Worm (Caenorhabditis elegans): ENCODE measurements around the gene sqv-4.

sqv-4 gene

ce11 chrV:10662000-10662399, 733 bp upstream of the sqv-4 start:
- TF ChIP-seq ama-1 (optimal IDR thresholded peaks at IDR 0.05): no peak
- TF ChIP-seq T23F11.4 (GFP tag; optimal IDR thresholded peaks at IDR 0.05): no peak
- TF ChIP-seq C08G9.2 (tag; optimal IDR thresholded peaks at IDR 0.05): no peak
- TF ChIP-seq K02D7.2 (tag; optimal IDR thresholded peaks at IDR 0.05): no peak
- TF ChIP-seq ztf-16 (tag; optimal IDR thresholded peaks at IDR 0.05): no peak
- TF ChIP-seq Y22D7AL.16 (tag; optimal IDR thresholded peaks at IDR 0.05): no peak
- TF ChIP-seq F13H6.1 (tag; optimal IDR thresholded peaks at IDR 0.05): no peak
- no peak for TF ChIP-seq ahr-1 (tag; optimal IDR thresholded peaks at IDR 0.05)

ce11 chrV:10659343-10659742, 1.9 kb downstream of the sqv-4 start:
- no peak for TF ChIP-seq Y22D7AL.16 (tag; optimal IDR thresholded peaks at IDR 0.05)
- TF ChIP-seq pros-1 (tag; optimal IDR thresholded peaks at IDR 0.05): no peak
- no peak for TF ChIP-seq nfya-1 (tag; optimal IDR thresholded peaks at IDR 0.05)
- no peak for TF ChIP-seq mec-3 (tag; optimal IDR thresholded peaks at IDR 0.05; ENCODE audit: borderline replicate concordance)
- no peak for TF ChIP-seq C08G9.2 (tag; optimal IDR thresholded peaks at IDR 0.05)
- no peak for TF ChIP-seq pqm-1 (tag; optimal IDR thresholded peaks at IDR 0.05)
- TF ChIP-seq ceh-9 (tag; optimal IDR thresholded peaks at IDR 0.05): no peak

ce11 chrV:10657959-10658358, 3.3 kb downstream of the sqv-4 start, which contains the start of gene tut-2:
TSS of gene tut-2 (plus strand) at chrV:10658235.
- peak; percentile 30 for TF ChIP-seq nfya-1 (tag; optimal IDR thresholded peaks at IDR 0.05)
- TF ChIP-seq K02D7.2 (tag; optimal IDR thresholded peaks at IDR 0.05): no peak

- TF ChIP-seq ceh-30 (tag; optimal IDR thresholded peaks at IDR 0.05) (peak; percentile 22), pag-3 (tag; optimal IDR thresholded peaks at IDR 0.05; ENCODE audit: borderline replicate concordance) (no peak), che-1 (tag; optimal IDR thresholded peaks at IDR 0.05) (no peak), nfya-1 (tag; optimal IDR thresholded peaks at IDR 0.05) (no peak), tbx-2 (tag; optimal IDR thresholded peaks at IDR 0.05) (no peak), nhr-232 (tag; optimal IDR thresholded peaks at IDR 0.05) (no peak)
Observed at ce11 chrV:10656958-10657357, 4.3 kb downstream of the sqv-4 start, which contains the start of gene ugt-34. TSS of gene ugt-34 (minus strand) at chrV:10656978.

- no peak for TF ChIP-seq zip-5 (tag; optimal IDR thresholded peaks at IDR 0.05)
- TF ChIP-seq pat-9 (tag; optimal IDR thresholded peaks at IDR 0.05): no peak
- TF ChIP-seq ets-4 (tag; optimal IDR thresholded peaks at IDR 0.05): no peak
- TF ChIP-seq sox-4 (tag; optimal IDR thresholded peaks at IDR 0.05): no peak
- TF ChIP-seq ceh-9 (tag; optimal IDR thresholded peaks at IDR 0.05): no peak
- TF ChIP-seq hlh-30 (tag; optimal IDR thresholded peaks at IDR 0.05; ENCODE audit: insufficient read depth): no peak
- TF ChIP-seq npax-4 (tag; optimal IDR thresholded peaks at IDR 0.05): no peak
Observed at ce11 chrV:10654165-10654564, 7.1 kb downstream of the sqv-4 start, which contains the start of gene ugt-35. TSS of gene ugt-35 (minus strand) at chrV:10654265.

- TF ChIP-seq Y22D7AL.16 (tag; optimal IDR thresholded peaks at IDR 0.05) (no peak), tbx-2 (tag; optimal IDR thresholded peaks at IDR 0.05) (no peak), madf-2 (tag; optimal IDR thresholded peaks at IDR 0.05) (no peak), ets-4 (tag; optimal IDR thresholded peaks at IDR 0.05) (no peak), ceh-31 (tag; optimal IDR thresholded peaks at IDR 0.05) (no peak), syd-9 (tag; optimal IDR thresholded peaks at IDR 0.05) (no peak), fkh-6 (tag; optimal IDR thresholded peaks at IDR 0.05) (no peak), lim-6 (tag; optimal IDR thresholded peaks at IDR 0.05) (no peak), sdc-2 (tag; optimal IDR thresholded peaks at IDR 0.05) (no peak), ceh-2 (tag; optimal IDR thresholded peaks at IDR 0.05) (no peak), unc-86 (tag; optimal IDR thresholded peaks at IDR 0.05) (no peak), hlh-30 (tag; optimal IDR thresholded peaks at IDR 0.05; ENCODE audit: insufficient read depth) (no peak), hlh-15 (tag; optimal IDR thresholded peaks at IDR 0.05) (no peak), nfya-1 (tag; optimal IDR thresholded peaks at IDR 0.05) (no peak), pha-2 (tag; optimal IDR thresholded peaks at IDR 0.05) (no peak), ceh-48 (tag; optimal IDR thresholded peaks at IDR 0.05) (no peak), zip-5 (tag; optimal IDR thresholded peaks at IDR 0.05) (no peak)
Observed at ce11 chrV:10648146-10648545, 13.1 kb downstream of the sqv-4 start, which contains the start of gene aqp-6. TSS of gene aqp-6 (plus strand) at chrV:10648446.
